Fruit fly (Drosophila melanogaster): Measurements from ENCODE around the gene CG5116.

The CG5116 gene

dm6 chr3R:25451832-25452231 lies 31.1 kb upstream of the CG5116 start (continued):
- TF ChIP-seq Xrp1 (GFP tag; IDR thresholded peaks at IDR 0.05): peak; percentile 43; the same call in 1 of the 2 replicates
- TF ChIP-seq CG6813 (GFP tag; optimal IDR thresholded peaks at IDR 0.05): no peak
- peak; percentile 76 for TF ChIP-seq sens (GFP tag)
- peak; percentile 48 for TF ChIP-seq CG18262 (tag; optimal IDR thresholded peaks at IDR 0.05)

dm6 chr3R:25453150-25453680 lies 29.7 kb upstream of the CG5116 start:
- TF ChIP-seq tup (GFP tag; optimal IDR thresholded peaks at IDR 0.05): no peak
- no peak for TF ChIP-seq CG10654 (GFP tag; optimal IDR thresholded peaks at IDR 0.05)
- TF ChIP-seq pho (GFP tag; optimal IDR thresholded peaks at IDR 0.05): no peak
- peak; percentile 18 for TF ChIP-seq Oli (tag; optimal IDR thresholded peaks at IDR 0.05)
- TF ChIP-seq peb (GFP tag; IDR thresholded peaks at IDR 0.05): no peak
- TF ChIP-seq Atf6 (GFP tag; IDR thresholded peaks at IDR 0.05): peak; percentile 28; the same call in 1 of the 2 replicates
- peak in 1 of 2 experiments; percentile 52 for TF ChIP-seq tll (GFP tag; optimal IDR thresholded peaks at IDR 0.05)
- TF ChIP-seq CG14860 (GFP tag; IDR thresholded peaks at IDR 0.05; ENCODE audit: partially characterized antibody): no peak
- no peak for TF ChIP-seq CG8359 (GFP tag; optimal IDR thresholded peaks at IDR 0.05; ENCODE audit: borderline replicate concordance)
- peak; percentile 12 for TF ChIP-seq Max (GFP tag; optimal IDR thresholded peaks at IDR 0.05)
- TF ChIP-seq CG17328 (GFP tag; IDR thresholded peaks at IDR 0.05): no peak
- no peak for TF ChIP-seq Lim3 (GFP tag; IDR thresholded peaks at IDR 0.05)
- no peak for TF ChIP-seq gsb (GFP tag; IDR thresholded peaks at IDR 0.05)
- TF ChIP-seq wdn (GFP tag; IDR thresholded peaks at IDR 0.05): no peak
- no peak for TF ChIP-seq Abd-B (GFP tag; optimal IDR thresholded peaks at IDR 0.05)
- peak; percentile 62 for TF ChIP-seq dmrt99B (tag; optimal IDR thresholded peaks at IDR 0.05)
- peak; percentile 68 for TF ChIP-seq CG14710 (tag; optimal IDR thresholded peaks at IDR 0.05)
- TF ChIP-seq da (GFP tag; optimal IDR thresholded peaks at IDR 0.05): peak; percentile 19
- TF ChIP-seq Gsc (GFP tag; IDR thresholded peaks at IDR 0.05): no peak
- 0 out of 2 replicates have a peak, but pooled peaks have one; percentile 32 for TF ChIP-seq Nf-YA (GFP tag; IDR thresholded peaks at IDR 0.05)
- TF ChIP-seq hth (optimal IDR thresholded peaks at IDR 0.05): no peak
- peak; percentile 29; the same call in 1 of the 2 replicates for TF ChIP-seq CG10321 (GFP tag; IDR thresholded peaks at IDR 0.05)
- no peak for TF ChIP-seq CG8478 (optimal IDR thresholded peaks at IDR 0.05)
- TF ChIP-seq CG7556 (GFP tag; optimal IDR thresholded peaks at IDR 0.05): peak; percentile 73
- peak; percentile 70 for TF ChIP-seq grn (GFP tag; optimal IDR thresholded peaks at IDR 0.05)
- TF ChIP-seq Pdp1 (GFP tag; optimal IDR thresholded peaks at IDR 0.05): no peak
- TF ChIP-seq CG15514 (GFP tag; optimal IDR thresholded peaks at IDR 0.05): peak; percentile 56
- peak; percentile 29 for TF ChIP-seq ac (GFP tag; optimal IDR thresholded peaks at IDR 0.05)
- peak; percentile 71 for TF ChIP-seq Fer1 (GFP tag; optimal IDR thresholded peaks at IDR 0.05)
- TF ChIP-seq Myb (GFP tag; optimal IDR thresholded peaks at IDR 0.05): peak; percentile 30
- peak; percentile 16 for TF ChIP-seq bcd (GFP tag; optimal IDR thresholded peaks at IDR 0.05)
- 0 out of 2 replicates have a peak, but pooled peaks have one; percentile 21 for TF ChIP-seq sens-2 (GFP tag; IDR thresholded peaks at IDR 0.05)
- TF ChIP-seq fu2 (GFP tag; optimal IDR thresholded peaks at IDR 0.05): no peak
- peak; percentile 42 for TF ChIP-seq CG10543 (GFP tag; optimal IDR thresholded peaks at IDR 0.05)
- TF ChIP-seq CG17385 (GFP tag; optimal IDR thresholded peaks at IDR 0.05): peak; percentile 60
- TF ChIP-seq CG6854 (GFP tag; optimal IDR thresholded peaks at IDR 0.05): peak; percentile 9
- no peak for TF ChIP-seq dpn (GFP tag; optimal IDR thresholded peaks at IDR 0.05)
- peak; percentile 33 for TF ChIP-seq TFAM (GFP tag; optimal IDR thresholded peaks at IDR 0.05)
- TF ChIP-seq ems (GFP tag; optimal IDR thresholded peaks at IDR 0.05): no peak
- TF ChIP-seq BtbVII (GFP tag; optimal IDR thresholded peaks at IDR 0.05): peak; percentile 78
- TF ChIP-seq CG2116 (GFP tag; optimal IDR thresholded peaks at IDR 0.05): peak; percentile 45
- TF ChIP-seq mirr (GFP tag; optimal IDR thresholded peaks at IDR 0.05): peak; percentile 77
- TF ChIP-seq CG3281 (GFP tag; optimal IDR thresholded peaks at IDR 0.05): peak; percentile 75
- TF ChIP-seq CG12104 (GFP tag; optimal IDR thresholded peaks at IDR 0.05): peak; percentile 18
- peak in 1 of 2 experiments; percentile 34 for TF ChIP-seq insv (GFP tag; optimal IDR thresholded peaks at IDR 0.05)

All from whole organism, embryonic.